Worm (Caenorhabditis elegans) whole organism, L4 larva: ENCODE results near the gene K07C5.13.
"Not testable (repeated sequence)": the region's sequence is repeated elsewhere in the genome, so short reads cannot be mapped to it uniquely, and the experiment has no call there.

Source experiments
- R02D3.7 ChIP-seq: fragments of 150-350 bp; sonication (generic microtip); optimal IDR thresholded peaks from 3 replicates; lab custom pipeline; 2014; ENCODE audit warnings: missing biosample characterization, missing genetic modification characterization
- T20F7.1 ChIP-seq: fragments of 200-800 bp; sonication (Bioruptor generic); optimal IDR thresholded peaks from 2 replicates; lab custom pipeline; 2018; ENCODE audit warnings: mild to moderate bottlenecking, missing genetic modification characterization, missing compliant biosample characterization
- daf-8 ChIP-seq: fragments of 200-800 bp; sonication (Bioruptor generic); IDR thresholded peaks from 2 replicates; pipeline ENCODE4 v1.3.6; 2022; ENCODE audit warnings: missing genetic modification characterization, missing compliant biosample characterization
- egl-27 ChIP-seq: sonication (generic microtip); optimal IDR thresholded peaks from 3 replicates; lab custom pipeline; 2017; ENCODE audit warnings: missing biosample characterization, missing genetic modification reagents, missing genetic modification characterization
- fos-1 ChIP-seq: fragments of 150-350 bp; optimal IDR thresholded peaks from 2 replicates; lab custom pipeline; 2014; ENCODE audit warnings: missing biosample characterization, missing genetic modification characterization
- lim-7 ChIP-seq: fragments of 200-800 bp; sonication (Bioruptor generic); IDR thresholded peaks from 2 replicates; pipeline ENCODE4 v1.3.6; 2022; ENCODE audit warnings: missing genetic modification characterization, missing compliant biosample characterization
- nhr-11 ChIP-seq: fragments of 150-350 bp; optimal IDR thresholded peaks from 2 replicates; lab custom pipeline; 2014; ENCODE audit warnings: missing biosample characterization, missing genetic modification characterization
- nhr-237 ChIP-seq: sonication (generic microtip); optimal IDR thresholded peaks from 2 replicates; lab custom pipeline; 2017; ENCODE audit warnings: missing biosample characterization, missing genetic modification characterization
- nhr-48 ChIP-seq: sonication (generic microtip); optimal IDR thresholded peaks from 2 replicates; lab custom pipeline; 2016; ENCODE audit warnings: mild to moderate bottlenecking, missing genetic modification characterization, missing compliant biosample characterization
- snpc-4 ChIP-seq: fragments of 150-350 bp; optimal IDR thresholded peaks from 2 replicates; lab custom pipeline; 2014; ENCODE audit warnings: missing biosample characterization, missing genetic modification characterization
- unc-62 ChIP-seq, 3 experiments: fragments of 150-350 bp in 1 of 3; sonication (generic microtip); optimal IDR thresholded peaks in 2 of 3; peaks in 1 of 3; 1 replicate in 1 of 3; 2 replicates in 2 of 3; lab custom pipeline; 2014 to 2017; ENCODE audit warnings: missing biosample characterization in 3 of 3, missing genetic modification characterization in 3 of 3, missing genetic modification reagents in 3 of 3, missing genotype in 1 of 3

- TF ChIP-seq lim-7 (GFP tag; lab: Robert Waterston, UW) (0 out of 2 replicates have a peak, but pooled peaks have one; percentile 46), nhr-48 (peak; percentile 95), T20F7.1 (GFP tag; lab: Kevin White, UChicago) (peak; percentile 65)
- not testable (repeated sequence) for TF ChIP-seq daf-8 (GFP tag; lab: Robert Waterston, UW); R02D3.7 (tag; lab: Kevin White, UChicago); fos-1; unc-62 (GFP tag; optimal IDR thresholded peaks at IDR 0.05 in 1 of 2; lab: Kevin White, UChicago); unc-62 (tag; optimal IDR thresholded peaks at IDR 0.05; lab: Kevin White, UChicago); nhr-11; egl-27 (tag; lab: Kevin White, UChicago); nhr-237 (tag; lab: Kevin White, UChicago); snpc-4 (tag; lab: Kevin White, UChicago)
Observed at ce11 chrV:10341905-10342328, at the start of gene K07C5.13.
